Fruit fly (Drosophila melanogaster) whole organism, embryonic: ENCODE results near the gene Ccp84Ac.
A peak's percentile ranks its signal among the peaks of the same experiment; 100 is the strongest.

Experiments used
- Blimp-1 ChIP-seq: fragments of 200-800 bp; sonication (Bioruptor generic); optimal IDR thresholded peaks from 3 replicates; lab custom pipeline; 2018; ENCODE audit warnings: missing biosample characterization, missing genetic modification characterization, mild to moderate bottlenecking, moderate library complexity, missing genetic modification reagents
- CG1024 ChIP-seq: fragments of 200-800 bp; sonication (Bioruptor generic); IDR thresholded peaks from 2 replicates; pipeline ENCODE4 v1.3.6; 2022; ENCODE audit warnings: missing biosample characterization, missing genetic modification characterization
- CG10267 ChIP-seq: fragments of 200-800 bp; sonication (Bioruptor generic); optimal IDR thresholded peaks from 2 replicates; lab custom pipeline; 2018; ENCODE audit warnings: missing biosample characterization, mild to moderate bottlenecking, missing genetic modification characterization, moderate library complexity
- CG10565 ChIP-seq: fragments of 200-800 bp; sonication (Bioruptor generic); optimal IDR thresholded peaks from 3 replicates; lab custom pipeline; 2016; ENCODE audit warnings: missing biosample characterization, mild to moderate bottlenecking, missing genetic modification characterization
- CG12071 ChIP-seq: fragments of 200-800 bp; sonication (Bioruptor generic); optimal IDR thresholded peaks from 3 replicates; lab custom pipeline; 2018; ENCODE audit warnings: missing biosample characterization, mild to moderate bottlenecking, missing genetic modification characterization
- CG12391 ChIP-seq: fragments of 200-800 bp; sonication (Bioruptor generic); optimal IDR thresholded peaks from 3 replicates; lab custom pipeline; 2018; ENCODE audit warnings: missing biosample characterization, mild to moderate bottlenecking, missing genetic modification characterization, moderate library complexity
- CG14860 ChIP-seq: fragments of 200-800 bp; sonication (Bioruptor generic); IDR thresholded peaks from 3 replicates; pipeline ENCODE4 v1.3.6; 2022; ENCODE audit warnings: missing biosample characterization, missing genetic modification characterization; ENCODE audit not compliant: partially characterized antibody
- CG14965 ChIP-seq: fragments of 200-800 bp; sonication (Bioruptor generic); optimal IDR thresholded peaks from 2 replicates; lab custom pipeline; 2016; ENCODE audit warnings: missing biosample characterization, missing genetic modification characterization, borderline replicate concordance
- CG15696 ChIP-seq: fragments of 200-800 bp; sonication (Bioruptor generic); optimal IDR thresholded peaks from 2 replicates; lab custom pipeline; 2019; ENCODE audit warnings: missing biosample characterization, mild to moderate bottlenecking, missing genetic modification characterization, moderate library complexity
- CG1603 ChIP-seq: fragments of 200-800 bp; sonication (Bioruptor generic); optimal IDR thresholded peaks from 2 replicates; lab custom pipeline; 2019; ENCODE audit warnings: missing biosample characterization, mild to moderate bottlenecking, missing genetic modification characterization, moderate library complexity
- CG16813 ChIP-seq: fragments of 200-800 bp; sonication (Bioruptor generic); IDR thresholded peaks from 3 replicates; pipeline ENCODE4 v1.3.6; 2022; ENCODE audit warnings: missing biosample characterization, missing genetic modification characterization; ENCODE audit not compliant: partially characterized antibody
- CG17186 ChIP-seq: fragments of 200-800 bp; sonication (Bioruptor generic); optimal IDR thresholded peaks from 3 replicates; lab custom pipeline; 2017; ENCODE audit warnings: missing biosample characterization, missing genetic modification reagents, missing genetic modification characterization
- CG2199 ChIP-seq: fragments of 200-800 bp; sonication (Bioruptor generic); IDR thresholded peaks from 3 replicates; pipeline ENCODE4 v1.3.6; 2022; ENCODE audit warnings: missing biosample characterization, missing genetic modification characterization
- CG30403 ChIP-seq: fragments of 200-800 bp; sonication (Bioruptor generic); optimal IDR thresholded peaks from 3 replicates; lab custom pipeline; 2016; ENCODE audit warnings: missing biosample characterization, missing genetic modification characterization
- CG31441 ChIP-seq: fragments of 200-800 bp; sonication (Bioruptor generic); IDR thresholded peaks from 2 replicates; pipeline ENCODE4 v1.3.6; 2022; ENCODE audit warnings: missing biosample characterization, missing genetic modification characterization
- CG4424 ChIP-seq: fragments of 200-800 bp; sonication (Bioruptor generic); optimal IDR thresholded peaks from 3 replicates; lab custom pipeline; 2016; ENCODE audit warnings: missing biosample characterization, missing genetic modification characterization
- CG5245 ChIP-seq: fragments of 200-800 bp; sonication (Bioruptor generic); optimal IDR thresholded peaks from 3 replicates; lab custom pipeline; 2016; ENCODE audit warnings: missing biosample characterization, missing genetic modification characterization
- CG6689 ChIP-seq: fragments of 200-800 bp; sonication (Bioruptor generic); IDR thresholded peaks from 2 replicates; pipeline ENCODE4 v1.3.6; 2022; ENCODE audit warnings: missing biosample characterization, missing genetic modification characterization
- CG7556 ChIP-seq: fragments of 200-800 bp; sonication (Bioruptor generic); optimal IDR thresholded peaks from 2 replicates; lab custom pipeline; 2017; ENCODE audit warnings: missing biosample characterization, mild to moderate bottlenecking, missing genetic modification characterization
- CG7963 ChIP-seq: fragments of 200-800 bp; sonication (Bioruptor generic); IDR thresholded peaks from 3 replicates; pipeline ENCODE4 v1.3.6; 2022; ENCODE audit warnings: missing biosample characterization, missing genetic modification characterization; ENCODE audit not compliant: partially characterized antibody
- CG8765 ChIP-seq: fragments of 200-800 bp; sonication (Bioruptor generic); IDR thresholded peaks from 2 replicates; pipeline ENCODE4 v1.3.6; 2022; ENCODE audit warnings: missing biosample characterization, missing genetic modification characterization
- CG9215 ChIP-seq: fragments of 200-800 bp; sonication (Bioruptor generic); IDR thresholded peaks from 2 replicates; pipeline ENCODE4 v1.3.6; 2022; ENCODE audit warnings: missing biosample characterization, missing genetic modification characterization
- CG9437 ChIP-seq: fragments of 200-800 bp; sonication (Bioruptor generic); optimal IDR thresholded peaks from 2 replicates; lab custom pipeline; 2018; ENCODE audit warnings: missing biosample characterization, mild to moderate bottlenecking, missing genetic modification characterization
- CoRest ChIP-seq: fragments of 200-800 bp; sonication (Bioruptor generic); optimal IDR thresholded peaks from 3 replicates; lab custom pipeline; 2018; ENCODE audit warnings: missing biosample characterization, mild to moderate bottlenecking, missing genetic modification characterization, moderate library complexity
- D ChIP-seq, 2 experiments: fragments of 200-800 bp in 1 of 2; fragments of >200 bp in 1 of 2; sonication (Bioruptor generic) in 1 of 2; optimal IDR thresholded peaks; 2 replicates in 1 of 2; 3 replicates in 1 of 2; lab custom pipeline; 2017; ENCODE audit warnings: mild to moderate bottlenecking in 1 of 2, missing biosample characterization in 1 of 2, missing genetic modification characterization in 1 of 2, missing genetic modification reagents in 1 of 2
- HLH54F ChIP-seq: fragments of 200-800 bp; sonication (Bioruptor generic); optimal IDR thresholded peaks from 3 replicates; lab custom pipeline; 2016; ENCODE audit warnings: missing biosample characterization, missing genetic modification characterization
- Hand ChIP-seq: fragments of 200-800 bp; sonication (Bioruptor generic); optimal IDR thresholded peaks from 2 replicates; lab custom pipeline; 2017; ENCODE audit warnings: mild to moderate bottlenecking, missing biosample characterization, missing genetic modification reagents, missing genetic modification characterization
- Hr3 ChIP-seq: fragments of 200-800 bp; sonication (Bioruptor generic); optimal IDR thresholded peaks from 3 replicates; lab custom pipeline; 2016; ENCODE audit warnings: missing biosample characterization, missing genetic modification characterization
- Max ChIP-seq: fragments of 200-800 bp; sonication (Bioruptor generic); optimal IDR thresholded peaks from 2 replicates; lab custom pipeline; 2016; ENCODE audit warnings: missing biosample characterization, mild to moderate bottlenecking, missing genetic modification characterization
- Opbp ChIP-seq: fragments of 200-800 bp; sonication (Bioruptor generic); IDR thresholded peaks from 3 replicates; pipeline ENCODE4 v1.3.6; 2022; ENCODE audit warnings: missing biosample characterization, missing genetic modification characterization; ENCODE audit not compliant: partially characterized antibody
- Rfx ChIP-seq: fragments of 200-800 bp; sonication (Bioruptor generic); IDR thresholded peaks from 2 replicates; pipeline ENCODE4 v1.3.6; 2022; ENCODE audit warnings: missing biosample characterization, missing genetic modification characterization
- Scr ChIP-seq: fragments of 200-800 bp; sonication (Bioruptor generic); IDR thresholded peaks from 2 replicates; pipeline ENCODE4 v1.3.6; 2022; ENCODE audit warnings: missing biosample characterization, missing genetic modification characterization; ENCODE audit not compliant: partially characterized antibody
- Sox102F ChIP-seq: fragments of 200-800 bp; sonication (Bioruptor generic); optimal IDR thresholded peaks from 2 replicates; lab custom pipeline; 2018; ENCODE audit warnings: missing biosample characterization, mild to moderate bottlenecking, missing genetic modification characterization, moderate library complexity
- Taf1 ChIP-seq: fragments of 200-800 bp; sonication (Bioruptor generic); IDR thresholded peaks from 2 replicates; pipeline ENCODE4 v1.3.6; 2022; ENCODE audit warnings: missing biosample characterization, missing genetic modification characterization
- bcd ChIP-seq: fragments of 200-800 bp; sonication (Bioruptor generic); optimal IDR thresholded peaks from 2 replicates; lab custom pipeline; 2017; ENCODE audit warnings: missing biosample characterization, mild to moderate bottlenecking, missing genetic modification characterization
- br ChIP-seq: fragments of >200 bp; optimal IDR thresholded peaks from 2 replicates; lab custom pipeline; 2017
- crol ChIP-seq: fragments of 200-800 bp; sonication (Bioruptor generic); IDR thresholded peaks from 2 replicates; pipeline ENCODE4 v1.3.6; 2022; ENCODE audit warnings: missing biosample characterization, missing genetic modification characterization
- danr ChIP-seq: fragments of 200-800 bp; sonication (Bioruptor generic); IDR thresholded peaks from 2 replicates; pipeline ENCODE4 v1.3.6; 2022; ENCODE audit warnings: missing biosample characterization, missing genetic modification characterization
- gce ChIP-seq: fragments of 200-800 bp; sonication (Bioruptor generic); IDR thresholded peaks from 3 replicates; pipeline ENCODE4 v1.3.6; 2022; ENCODE audit warnings: missing biosample characterization, missing genetic modification characterization
- gem ChIP-seq: fragments of 200-800 bp; sonication (Bioruptor generic); optimal IDR thresholded peaks from 2 replicates; lab custom pipeline; 2019; ENCODE audit warnings: missing biosample characterization, mild to moderate bottlenecking, missing genetic modification characterization, moderate library complexity
- inv ChIP-seq: fragments of 200-800 bp; sonication (Bioruptor generic); IDR thresholded peaks from 2 replicates; pipeline ENCODE4 v1.3.6; 2022; ENCODE audit warnings: missing biosample characterization, missing genetic modification characterization; ENCODE audit not compliant: partially characterized antibody
- lola ChIP-seq, 3 experiments: fragments of >200 bp in 2 of 3; fragments of 200-800 bp in 1 of 3; sonication (Bioruptor generic) in 1 of 3; optimal IDR thresholded peaks; 2 replicates each; lab custom pipeline; 2017 to 2019; ENCODE audit warnings: missing biosample characterization in 3 of 3, missing genetic modification characterization in 3 of 3, mild to moderate bottlenecking in 1 of 3, moderate library complexity in 1 of 3
- nerfin-2 ChIP-seq: fragments of 200-800 bp; sonication (Bioruptor generic); IDR thresholded peaks from 2 replicates; pipeline ENCODE4 v1.3.6; 2022; ENCODE audit warnings: missing biosample characterization, missing genetic modification characterization; ENCODE audit not compliant: partially characterized antibody
- nmo ChIP-seq: fragments of 200-800 bp; sonication (Bioruptor generic); optimal IDR thresholded peaks from 2 replicates; lab custom pipeline; 2018; ENCODE audit warnings: missing biosample characterization, mild to moderate bottlenecking, missing genetic modification characterization, moderate library complexity
- otp ChIP-seq: fragments of 200-800 bp; sonication (Bioruptor generic); IDR thresholded peaks from 3 replicates; pipeline ENCODE4, ENCODE4 v1.3.6; 2022; ENCODE audit warnings: missing biosample characterization, missing genetic modification characterization
- slou ChIP-seq: fragments of 200-800 bp; sonication (Bioruptor generic); optimal IDR thresholded peaks from 3 replicates; lab custom pipeline; 2016; ENCODE audit warnings: missing biosample characterization, missing genetic modification characterization
- twi ChIP-seq: fragments of 200-800 bp; optimal IDR thresholded peaks from 2 replicates; lab custom pipeline; 2019; ENCODE audit warnings: missing biosample characterization, mild to moderate bottlenecking, missing genetic modification characterization, moderate library complexity
- wor ChIP-seq: fragments of 200-800 bp; sonication (Bioruptor generic); IDR thresholded peaks from 2 replicates; pipeline ENCODE4 v1.3.6; 2022; ENCODE audit warnings: missing biosample characterization, missing genetic modification characterization

Gene Ccp84Ac

DNA sequence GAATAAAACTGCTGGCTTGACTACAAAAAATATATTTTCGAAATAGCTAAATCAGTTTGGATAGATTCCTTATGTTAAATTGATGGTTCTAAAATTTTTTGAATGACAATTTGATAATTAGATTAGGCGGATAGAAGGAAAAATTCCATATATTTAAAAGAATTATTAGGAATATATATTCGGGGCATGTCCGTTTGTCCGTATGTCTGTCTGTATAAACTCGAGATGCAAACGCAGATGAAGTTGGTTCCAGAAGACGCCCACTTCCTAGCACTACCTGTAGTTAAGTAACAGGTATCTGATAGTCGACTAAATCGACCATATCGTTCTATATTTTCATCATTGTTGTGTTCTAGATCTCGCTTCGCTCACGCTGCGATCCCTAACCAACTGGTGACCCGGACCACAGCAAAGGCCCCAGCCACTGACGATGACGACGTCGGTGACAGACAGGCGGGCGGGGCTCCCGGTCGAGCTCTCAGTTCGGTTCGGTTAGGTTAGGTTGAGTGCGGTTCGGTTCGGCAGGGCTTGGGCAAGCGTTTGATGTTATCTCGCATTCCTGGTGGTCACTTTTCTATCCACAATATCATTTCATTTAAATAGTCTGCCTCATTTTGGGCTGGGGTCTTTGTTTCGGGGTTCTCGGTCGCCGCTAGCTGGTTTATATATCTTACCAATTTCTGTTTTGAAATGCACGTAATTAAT lies 23.6 kb downstream of the Ccp84Ac start:
- TF ChIP-seq br (lab: Kevin White, UChicago) (no peak), CG16813 (GFP tag; lab: Robert Waterston, UW) (peak; percentile 74), CG1603 (tag; lab: Kevin White, UChicago) (no peak), Sox102F (GFP tag; lab: Kevin White, UChicago) (no peak), CG2199 (GFP tag; lab: Robert Waterston, UW) (0 out of 3 replicates have a peak, but pooled peaks have one; percentile 68), CG31441 (0 out of 2 replicates have a peak, but pooled peaks have one; percentile 20), Rfx (GFP tag; lab: Robert Waterston, UW) (no peak), crol (GFP tag; lab: Robert Waterston, UW) (no peak), CG12391 (tag; lab: Kevin White, UChicago) (peak; percentile 30), lola (GFP tag; optimal IDR thresholded peaks at IDR 0.05; lab: Kevin White, UChicago) (peak in 1 of 3 experiments; percentile 65), bcd (no peak), CG10565 (GFP tag; lab: Kevin White, UChicago) (no peak), inv (GFP tag; lab: Robert Waterston, UW) (peak; percentile 47; the same call in 1 of the 2 replicates), CG6689 (no peak), CG1024 (GFP tag; lab: Robert Waterston, UW) (no peak), CG10267 (tag; lab: Kevin White, UChicago) (peak; percentile 10), D (optimal IDR thresholded peaks at IDR 0.05; lab: Kevin White, UChicago) (no peak), D (GFP tag; optimal IDR thresholded peaks at IDR 0.05; lab: Kevin White, UChicago) (peak; percentile 43), CG9215 (GFP tag; lab: Robert Waterston, UW) (no peak), CG12071 (GFP tag; lab: Kevin White, UChicago) (no peak), nmo (GFP tag; lab: Kevin White, UChicago) (peak; percentile 29), Blimp-1 (GFP tag; lab: Kevin White, UChicago) (peak; percentile 64), CG8765 (GFP tag; lab: Robert Waterston, UW) (no peak), CoRest (tag; lab: Kevin White, UChicago) (peak; percentile 15), CG9437 (peak; percentile 5), CG14965 (GFP tag; lab: Kevin White, UChicago) (no peak), CG17186 (GFP tag; lab: Kevin White, UChicago) (no peak), HLH54F (GFP tag; lab: Kevin White, UChicago) (no peak), CG14860 (GFP tag; lab: Robert Waterston, UW) (peak; percentile 67), CG5245 (GFP tag; lab: Kevin White, UChicago) (no peak), nerfin-2 (GFP tag; lab: Robert Waterston, UW) (peak; percentile 45; the same call in 1 of the 2 replicates), wor (GFP tag; lab: Robert Waterston, UW) (no peak), slou (GFP tag; lab: Kevin White, UChicago) (no peak), CG7556 (peak; percentile 49), CG15696 (tag; lab: Kevin White, UChicago) (peak; percentile 18), Hr3 (GFP tag; lab: Kevin White, UChicago) (no peak), Taf1 (no peak), gem (tag; lab: Kevin White, UChicago) (peak; percentile 21), CG7963 (GFP tag; lab: Robert Waterston, UW) (peak; percentile 59; the same call in 2 of the 3 replicates), danr (GFP tag; lab: Robert Waterston, UW) (no peak), gce (GFP tag; lab: Robert Waterston, UW) (no peak), CG4424 (GFP tag; lab: Kevin White, UChicago) (peak; percentile 30), Hand (no peak), Max (GFP tag; lab: Kevin White, UChicago) (no peak), twi (tag; lab: Kevin White, UChicago) (no peak), otp (GFP tag; lab: Robert Waterston, UW) (no peak), CG30403 (GFP tag; lab: Kevin White, UChicago) (no peak), Opbp (GFP tag; lab: Robert Waterston, UW) (peak; percentile 31; the same call in 1 of the 3 replicates), Scr (GFP tag; lab: Robert Waterston, UW) (peak; percentile 58)
